Worm (Caenorhabditis elegans): ENCODE data around the gene C03B1.6.

Gene C03B1.6

DNA sequence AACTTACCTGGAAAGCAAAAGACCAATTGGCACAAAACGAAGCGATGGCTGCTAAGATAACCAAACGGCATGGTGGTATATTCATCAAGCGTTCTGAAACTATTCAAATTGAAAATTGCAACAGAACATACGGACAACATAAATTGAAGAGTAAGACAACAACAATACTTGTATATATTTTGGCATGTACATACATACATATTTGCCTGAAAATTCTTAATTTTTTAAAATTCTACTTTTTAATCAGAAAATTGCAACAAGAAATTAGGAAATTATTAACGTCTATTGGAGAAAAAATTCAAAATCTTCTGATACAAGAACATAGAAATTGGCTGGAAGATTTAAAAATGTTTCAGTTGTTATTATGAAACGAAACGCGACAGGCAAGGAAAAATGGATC, 12.2 kb upstream of the C03B1.6 start, which contains the start of gene C03B1.13:
Gene C03B1.13 (minus strand): TSS at position 101 of the 400 bp plus-strand sequence.
- TF ChIP-seq zip-4 (GFP tag; optimal IDR thresholded peaks at IDR 0.05) (no peak), fkh-8 (tag; optimal IDR thresholded peaks at IDR 0.05) (no peak), nhr-12 (tag; optimal IDR thresholded peaks at IDR 0.05) (no peak), irx-1 (tag; optimal IDR thresholded peaks at IDR 0.05) (no peak), elt-3 (tag; optimal IDR thresholded peaks at IDR 0.05) (no peak), mdl-1 (tag; optimal IDR thresholded peaks at IDR 0.05) (no peak), ces-1 (GFP tag; optimal IDR thresholded peaks at IDR 0.05) (no peak), mab-9 (GFP tag; IDR thresholded peaks at IDR 0.05) (no peak)

DNA sequence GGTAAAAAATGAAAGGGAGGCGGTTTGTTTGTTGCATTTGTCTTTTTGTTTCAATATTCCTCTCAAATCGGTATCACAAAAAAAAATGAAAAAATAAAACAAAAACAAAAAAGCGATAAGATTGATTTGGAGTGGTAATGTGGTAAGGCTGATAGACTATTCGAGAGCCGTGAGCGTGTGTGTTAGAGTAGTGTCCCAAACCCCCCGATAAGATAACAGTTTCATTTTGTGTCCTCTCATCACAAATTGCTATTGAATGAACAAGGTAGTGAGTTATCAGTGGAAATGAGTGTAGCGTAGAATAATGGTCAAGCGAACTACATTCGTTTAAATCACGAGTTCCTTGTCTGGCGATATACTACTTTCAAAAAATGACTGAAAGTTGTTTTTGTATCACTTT, 11.7 kb upstream of the C03B1.6 start:
- TF ChIP-seq elt-3 (tag; optimal IDR thresholded peaks at IDR 0.05) = no peak
- no peak for TF ChIP-seq unc-62 (GFP tag; optimal IDR thresholded peaks at IDR 0.05)
- TF ChIP-seq ceh-88 (GFP tag; IDR thresholded peaks at IDR 0.05) = no peak
- no peak for TF ChIP-seq grh-1 (GFP tag; IDR thresholded peaks at IDR 0.05)
- TF ChIP-seq fkh-8 (tag; optimal IDR thresholded peaks at IDR 0.05) = no peak
- no peak for TF ChIP-seq egl-27 (tag; optimal IDR thresholded peaks at IDR 0.05)
- no peak for TF ChIP-seq ceh-90 (tag; optimal IDR thresholded peaks at IDR 0.05)
- no peak for TF ChIP-seq hlh-4 (tag; optimal IDR thresholded peaks at IDR 0.05)
- no peak for TF ChIP-seq lir-3 (tag; optimal IDR thresholded peaks at IDR 0.05; ENCODE audit: poor library complexity)
- no peak for TF ChIP-seq swsn-7 (tag; optimal IDR thresholded peaks at IDR 0.05)
- no peak for TF ChIP-seq xbp-1 (tag; optimal IDR thresholded peaks at IDR 0.05)
- no peak for TF ChIP-seq ceh-8 (GFP tag; optimal IDR thresholded peaks at IDR 0.05)
- no peak for TF ChIP-seq nhr-76 (tag; optimal IDR thresholded peaks at IDR 0.05)
- peak; percentile 41 for TF ChIP-seq nhr-20 (tag; optimal IDR thresholded peaks at IDR 0.05)
- TF ChIP-seq lin-39 (tag; optimal IDR thresholded peaks at IDR 0.05) = no peak
- no peak for TF ChIP-seq nhr-84 (tag; optimal IDR thresholded peaks at IDR 0.05)
- no peak for TF ChIP-seq irx-1 (tag; optimal IDR thresholded peaks at IDR 0.05)
- TF ChIP-seq lsy-2 (tag; optimal IDR thresholded peaks at IDR 0.05) = no peak
- no peak for TF ChIP-seq dpl-1 (GFP tag; optimal IDR thresholded peaks at IDR 0.05)
- no peak for TF ChIP-seq sox-4 (tag; optimal IDR thresholded peaks at IDR 0.05)
- no peak for TF ChIP-seq efl-1 (optimal IDR thresholded peaks at IDR 0.05)
- TF ChIP-seq efl-1 (GFP tag; optimal IDR thresholded peaks at IDR 0.05 in 1 of 2) = peak in 1 of 2 experiments; percentile 38
- no peak for TF ChIP-seq pax-3 (tag; optimal IDR thresholded peaks at IDR 0.05)
- no peak for TF ChIP-seq snpc-4 (tag; optimal IDR thresholded peaks at IDR 0.05)
- TF ChIP-seq C16A3.4 (tag; optimal IDR thresholded peaks at IDR 0.05) = no peak
- no peak for TF ChIP-seq unc-86 (tag; optimal IDR thresholded peaks at IDR 0.05)
- TF ChIP-seq unc-98 (GFP tag; IDR thresholded peaks at IDR 0.05) = no peak
- no peak for TF ChIP-seq mef-2 (tag; optimal IDR thresholded peaks at IDR 0.05)
- peak in 1 of 2 experiments; percentile 45 for TF ChIP-seq lin-35 (GFP tag; optimal IDR thresholded peaks at IDR 0.05)
- no peak for TF ChIP-seq tbx-2 (tag; optimal IDR thresholded peaks at IDR 0.05)
- TF ChIP-seq elt-2 (tag; optimal IDR thresholded peaks at IDR 0.05) = peak; percentile 95
- TF ChIP-seq aha-1 (tag; optimal IDR thresholded peaks at IDR 0.05) = no peak
- TF ChIP-seq nhr-12 (tag; optimal IDR thresholded peaks at IDR 0.05) = no peak
- no peak for TF ChIP-seq fkh-4 (tag; optimal IDR thresholded peaks at IDR 0.05; ENCODE audit: borderline replicate concordance)
- TF ChIP-seq unc-30 (tag; optimal IDR thresholded peaks at IDR 0.05) = no peak
- no peak for TF ChIP-seq nhr-19 (GFP tag; conservative IDR thresholded peaks at IDR 0.05)
- no peak for TF ChIP-seq sup-37 (GFP tag; optimal IDR thresholded peaks at IDR 0.05)
- TF ChIP-seq mab-9 (GFP tag; IDR thresholded peaks at IDR 0.05) = no peak
- no peak for TF ChIP-seq zip-4 (GFP tag; optimal IDR thresholded peaks at IDR 0.05)
- peak; percentile 15 for TF ChIP-seq nhr-71 (tag; optimal IDR thresholded peaks at IDR 0.05)
- TF ChIP-seq hlh-17 (GFP tag; optimal IDR thresholded peaks at IDR 0.05; ENCODE audit: borderline replicate concordance) = no peak
- peak; percentile 38 for TF ChIP-seq nhr-90 (tag; optimal IDR thresholded peaks at IDR 0.05; ENCODE audit: poor library complexity)
- no peak for TF ChIP-seq alr-1 (tag; optimal IDR thresholded peaks at IDR 0.05; ENCODE audit: borderline replicate concordance)
- peak; percentile 20 for TF ChIP-seq pqm-1 (tag; optimal IDR thresholded peaks at IDR 0.05)
- no peak for TF ChIP-seq pag-3 (tag; optimal IDR thresholded peaks at IDR 0.05; ENCODE audit: borderline replicate concordance, insufficient read depth)
- no peak for TF ChIP-seq nhr-47 (tag; optimal IDR thresholded peaks at IDR 0.05)
- TF ChIP-seq nhr-237 (tag; optimal IDR thresholded peaks at IDR 0.05) = no peak
- no peak for TF ChIP-seq isw-1 (GFP tag; IDR thresholded peaks at IDR 0.05)
